Worm (Caenorhabditis elegans) whole organism, L1 larva: Measurements from ENCODE around the gene nhr-100.

ENCODE experiments used
- C16A3.4 ChIP-seq: fragments of 150-350 bp; optimal IDR thresholded peaks from 2 replicates; lab custom pipeline; 2014; ENCODE audit warnings: missing biosample characterization, missing genetic modification characterization
- C34B4.2 ChIP-seq: sonication (generic microtip); optimal IDR thresholded peaks from 2 replicates; lab custom pipeline; 2017; ENCODE audit warnings: mild to moderate bottlenecking, missing genetic modification characterization, missing compliant biosample characterization
- F16B12.6 ChIP-seq: fragments of 150-350 bp; optimal IDR thresholded peaks from 2 replicates; lab custom pipeline; 2014; ENCODE audit warnings: missing biosample characterization, missing genetic modification characterization
- Y116A8C.19 ChIP-seq: sonication (generic microtip); optimal IDR thresholded peaks from 2 replicates; lab custom pipeline; 2016; ENCODE audit warnings: missing compliant biosample characterization, missing genetic modification characterization, borderline replicate concordance
- aly-2 ChIP-seq: fragments of 150-350 bp; optimal IDR thresholded peaks from 2 replicates; lab custom pipeline; 2014; ENCODE audit warnings: missing biosample characterization, missing genetic modification characterization
- ama-1 ChIP-seq: fragments of 150-350 bp; optimal IDR thresholded peaks from 2 replicates; lab custom pipeline; 2014
- ceh-63 ChIP-seq: fragments of 200-800 bp; sonication (Bioruptor generic); optimal IDR thresholded peaks from 2 replicates; lab custom pipeline; 2018; ENCODE audit warnings: mild to moderate bottlenecking, missing genetic modification characterization, missing compliant biosample characterization
- ceh-82 ChIP-seq, 3 experiments: fragments of 150-350 bp in 1 of 3; sonication (generic microtip) in 2 of 3; optimal IDR thresholded peaks; 2 replicates each; lab custom pipeline; 2014 to 2017; ENCODE audit warnings: missing biosample characterization in 3 of 3, missing genetic modification characterization in 3 of 3
- ces-1 ChIP-seq: fragments of 150-350 bp; optimal IDR thresholded peaks from 2 replicates; lab custom pipeline; 2014; ENCODE audit warnings: missing biosample characterization, missing genetic modification reagents, missing genetic modification characterization
- efl-1 ChIP-seq, 4 experiments: fragments of 150-350 bp; optimal IDR thresholded peaks in 3 of 4; peaks in 1 of 4; 1 replicate in 1 of 4; 2 replicates in 3 of 4; lab custom pipeline; 2014; ENCODE audit warnings: missing biosample characterization in 2 of 4, missing genetic modification characterization in 2 of 4, missing genetic modification reagents in 2 of 4
- egl-13 ChIP-seq: sonication (generic microtip); optimal IDR thresholded peaks from 2 replicates; lab custom pipeline; 2016; ENCODE audit warnings: missing genotype, missing genetic modification reagents, missing genetic modification characterization, missing compliant biosample characterization
- egl-27 ChIP-seq, 2 experiments: fragments of 150-350 bp in 1 of 2; sonication (generic microtip); optimal IDR thresholded peaks; 3 replicates each; lab custom pipeline; 2017 to 2018; ENCODE audit warnings: missing biosample characterization in 2 of 2, missing genetic modification characterization in 2 of 2, missing genetic modification reagents in 2 of 2
- elt-2 ChIP-seq: sonication (generic microtip); optimal IDR thresholded peaks from 2 replicates; lab custom pipeline; 2016; ENCODE audit warnings: missing genetic modification characterization, mild to moderate bottlenecking, inconsistent platforms, missing compliant biosample characterization, missing genetic modification reagents
- elt-3 ChIP-seq, 6 experiments: fragments of 150-350 bp in 1 of 6; sonication (generic microtip); optimal IDR thresholded peaks; 2 replicates each; lab custom pipeline; 2017 to 2018; ENCODE audit warnings: missing biosample characterization in 6 of 6, missing genetic modification characterization in 6 of 6, inconsistent platforms in 1 of 6
- ets-5 ChIP-seq: fragments of 200-800 bp; sonication (Bioruptor generic); IDR thresholded peaks from 2 replicates; pipeline ENCODE4 v1.3.6; 2022; ENCODE audit warnings: missing genetic modification characterization, missing compliant biosample characterization
- fkh-10 ChIP-seq: sonication (generic microtip); optimal IDR thresholded peaks from 2 replicates; lab custom pipeline; 2017; ENCODE audit warnings: missing biosample characterization, missing genetic modification reagents, missing genetic modification characterization
- fkh-4 ChIP-seq: sonication (generic microtip); optimal IDR thresholded peaks from 2 replicates; lab custom pipeline; 2016; ENCODE audit warnings: missing compliant biosample characterization, missing genetic modification characterization, borderline replicate concordance
- hlh-4 ChIP-seq: sonication (generic microtip); optimal IDR thresholded peaks from 2 replicates; lab custom pipeline; 2016; ENCODE audit warnings: mild to moderate bottlenecking, missing genetic modification characterization, missing compliant biosample characterization
- irx-1 ChIP-seq: sonication (generic microtip); optimal IDR thresholded peaks from 2 replicates; lab custom pipeline; 2016; ENCODE audit warnings: missing genetic modification characterization, missing compliant biosample characterization
- lin-14 ChIP-seq: fragments of 200-800 bp; sonication (Bioruptor generic); optimal IDR thresholded peaks from 2 replicates; lab custom pipeline; 2018; ENCODE audit warnings: mild to moderate bottlenecking, missing genetic modification characterization, moderate library complexity, missing compliant biosample characterization
- lin-15B ChIP-seq: fragments of 150-350 bp; sonication (generic microtip); optimal IDR thresholded peaks from 3 replicates; lab custom pipeline; 2014; ENCODE audit warnings: missing biosample characterization, missing genetic modification characterization
- lin-35 ChIP-seq, 2 experiments: fragments of 150-350 bp; optimal IDR thresholded peaks; 2 replicates each; lab custom pipeline; 2014; ENCODE audit warnings: missing biosample characterization in 2 of 2, missing genetic modification characterization in 2 of 2, missing genetic modification reagents in 2 of 2
- lin-39 ChIP-seq: fragments of 150-350 bp; optimal IDR thresholded peaks from 2 replicates; lab custom pipeline; 2014; ENCODE audit warnings: missing biosample characterization, missing genetic modification reagents, missing genetic modification characterization
- mdl-1 ChIP-seq, 2 experiments: fragments of 150-350 bp; optimal IDR thresholded peaks; 2 replicates each; lab custom pipeline; 2014 to 2017; ENCODE audit warnings: missing biosample characterization in 2 of 2, missing genetic modification characterization in 2 of 2, inconsistent platforms in 1 of 2
- mef-2 ChIP-seq: fragments of 150-350 bp; optimal IDR thresholded peaks from 2 replicates; lab custom pipeline; 2014; ENCODE audit warnings: missing biosample characterization, missing genetic modification characterization
- mep-1 ChIP-seq: fragments of 150-350 bp; optimal IDR thresholded peaks from 2 replicates; lab custom pipeline; 2014; ENCODE audit warnings: missing biosample characterization, missing genetic modification characterization
- nhr-11 ChIP-seq: fragments of 150-350 bp; optimal IDR thresholded peaks from 2 replicates; lab custom pipeline; 2014; ENCODE audit warnings: missing biosample characterization, missing genetic modification characterization
- nhr-12 ChIP-seq: sonication (generic microtip); optimal IDR thresholded peaks from 2 replicates; lab custom pipeline; 2017; ENCODE audit warnings: missing biosample characterization, missing genetic modification characterization
- nhr-20 ChIP-seq: sonication (generic microtip); optimal IDR thresholded peaks from 2 replicates; lab custom pipeline; 2016; ENCODE audit warnings: mild to moderate bottlenecking, missing genetic modification characterization, missing compliant biosample characterization
- nhr-47 ChIP-seq: sonication (generic microtip); optimal IDR thresholded peaks from 2 replicates; lab custom pipeline; 2016; ENCODE audit warnings: mild to moderate bottlenecking, missing genetic modification characterization, moderate library complexity, missing compliant biosample characterization
- nhr-71 ChIP-seq: sonication (generic microtip); optimal IDR thresholded peaks from 2 replicates; lab custom pipeline; 2016; ENCODE audit warnings: mild to moderate bottlenecking, missing genetic modification characterization, moderate library complexity, missing compliant biosample characterization
- nhr-76 ChIP-seq: sonication (generic microtip); optimal IDR thresholded peaks from 2 replicates; lab custom pipeline; 2017; ENCODE audit warnings: missing biosample characterization, missing genetic modification characterization
- nhr-85 ChIP-seq: sonication (generic microtip); peaks from one replicate; lab custom pipeline; 2016; ENCODE audit warnings: missing genetic modification characterization, inconsistent platforms, missing compliant biosample characterization
- pqm-1 ChIP-seq: sonication (generic microtip); optimal IDR thresholded peaks from 3 replicates; lab custom pipeline; 2017; ENCODE audit warnings: missing biosample characterization, missing genetic modification characterization
- rnt-1 ChIP-seq: sonication (generic microtip); optimal IDR thresholded peaks from 2 replicates; lab custom pipeline; 2016; ENCODE audit warnings: mild to moderate bottlenecking, missing genetic modification characterization, moderate library complexity, missing compliant biosample characterization
- snu-23 ChIP-seq: sonication (generic microtip); optimal IDR thresholded peaks from 2 replicates; lab custom pipeline; 2016; ENCODE audit warnings: missing genetic modification characterization, missing compliant biosample characterization
- sptf-1 ChIP-seq: fragments of 150-350 bp; optimal IDR thresholded peaks from 2 replicates; lab custom pipeline; 2014; ENCODE audit warnings: missing biosample characterization, missing genetic modification characterization
- sup-37 ChIP-seq: fragments of 200-800 bp; sonication (Bioruptor generic); optimal IDR thresholded peaks from 2 replicates; lab custom pipeline; 2018; ENCODE audit warnings: mild to moderate bottlenecking, missing genetic modification characterization, missing compliant biosample characterization
- swsn-7 ChIP-seq: sonication (generic microtip); optimal IDR thresholded peaks from 2 replicates; lab custom pipeline; 2016; ENCODE audit warnings: missing genetic modification characterization, missing compliant biosample characterization
- tbx-2 ChIP-seq: sonication (generic microtip); optimal IDR thresholded peaks from 2 replicates; lab custom pipeline; 2016; ENCODE audit warnings: missing genetic modification characterization, missing compliant biosample characterization
- unc-62 ChIP-seq: fragments of 150-350 bp; optimal IDR thresholded peaks from 2 replicates; lab custom pipeline; 2014; ENCODE audit warnings: missing biosample characterization, missing genetic modification reagents, missing genetic modification characterization
- unc-86 ChIP-seq: sonication (generic microtip); optimal IDR thresholded peaks from 2 replicates; lab custom pipeline; 2016; ENCODE audit warnings: missing genetic modification characterization, missing compliant biosample characterization
- unc-98 ChIP-seq: fragments of 200-800 bp; sonication (Bioruptor generic); IDR thresholded peaks from 2 replicates; pipeline ENCODE4 v1.3.6; 2022; ENCODE audit warnings: missing genetic modification characterization, missing compliant biosample characterization
- xbp-1 ChIP-seq: sonication (generic microtip); optimal IDR thresholded peaks from 2 replicates; lab custom pipeline; 2016; ENCODE audit warnings: missing genetic modification characterization, missing compliant biosample characterization
- zip-4 ChIP-seq: fragments of 200-800 bp; sonication (Bioruptor generic); optimal IDR thresholded peaks from 2 replicates; lab custom pipeline; 2018; ENCODE audit warnings: mild to moderate bottlenecking, missing genetic modification characterization, moderate library complexity, missing compliant biosample characterization
- ztf-11 ChIP-seq, 2 experiments: sonication (generic microtip); optimal IDR thresholded peaks; 2 replicates each; lab custom pipeline; 2016 to 2017; ENCODE audit warnings: missing genetic modification characterization in 2 of 2, missing biosample characterization in 1 of 2, missing compliant biosample characterization in 1 of 2

nhr-100 gene

ce11 chrIV:9777535-9777934 is 49.1 kb downstream of the nhr-100 start, which contains the start of gene sna-2 (continued):
- TF ChIP-seq elt-3 (tag; optimal IDR thresholded peaks at IDR 0.05; lab: Kevin White, UChicago) = peak in 2 of 6 experiments; percentile 32 to 33
- peak; percentile 49 for TF ChIP-seq xbp-1
- TF ChIP-seq ama-1 = no peak
- TF ChIP-seq elt-2 (tag; lab: Kevin White, UChicago) = no peak
- no peak for TF ChIP-seq nhr-76
- peak; percentile 93 to 96 for TF ChIP-seq lin-35 (GFP tag; optimal IDR thresholded peaks at IDR 0.05; lab: Kevin White, UChicago)
- no peak for TF ChIP-seq sptf-1
- no peak for TF ChIP-seq aly-2 (tag; lab: Kevin White, UChicago)
- peak; percentile 51 for TF ChIP-seq irx-1 (tag; lab: Kevin White, UChicago)
- TF ChIP-seq lin-39 (tag; lab: Kevin White, UChicago) = no peak
- TF ChIP-seq C34B4.2 (tag; lab: Kevin White, UChicago) = no peak
- peak; percentile 65 for TF ChIP-seq nhr-71 (tag; lab: Kevin White, UChicago)
- no peak for TF ChIP-seq egl-13 (tag; lab: Kevin White, UChicago)
- no peak for TF ChIP-seq unc-98 (GFP tag; lab: Robert Waterston, UW)
- TF ChIP-seq ets-5 (GFP tag; lab: Robert Waterston, UW) = no peak
- no peak for TF ChIP-seq ceh-63 (GFP tag; lab: Kevin White, UChicago)
- peak; percentile 35 for TF ChIP-seq swsn-7 (tag; lab: Kevin White, UChicago)
- TF ChIP-seq mep-1 (tag; lab: Kevin White, UChicago) = peak; percentile 55
- TF ChIP-seq ztf-11 (tag; optimal IDR thresholded peaks at IDR 0.05; lab: Kevin White, UChicago) = peak in 1 of 2 experiments; percentile 43
- no peak for TF ChIP-seq pqm-1 (tag; lab: Kevin White, UChicago)
- TF ChIP-seq efl-1 (optimal IDR thresholded peaks at IDR 0.05; lab: Kevin White, UChicago) = peak; percentile 93 to 94
- TF ChIP-seq efl-1 (GFP tag; optimal IDR thresholded peaks at IDR 0.05 in 1 of 2; lab: Kevin White, UChicago) = peak; percentile 92 to 99
- peak; percentile 37 for TF ChIP-seq snu-23
- peak; percentile 4 for TF ChIP-seq fkh-4 (tag; lab: Kevin White, UChicago)
- peak; percentile 65 for TF ChIP-seq C16A3.4 (tag; lab: Kevin White, UChicago)
- no peak for TF ChIP-seq F16B12.6 (tag; lab: Kevin White, UChicago)
- no peak for TF ChIP-seq Y116A8C.19 (tag; lab: Kevin White, UChicago)
- peak; percentile 47 for TF ChIP-seq nhr-20 (tag; lab: Kevin White, UChicago)
- no peak for TF ChIP-seq nhr-12 (tag; lab: Kevin White, UChicago)
- no peak for TF ChIP-seq mdl-1 (tag; optimal IDR thresholded peaks at IDR 0.05; lab: Kevin White, UChicago)
- TF ChIP-seq mef-2 (tag; lab: Kevin White, UChicago) = no peak
- peak; percentile 79 for TF ChIP-seq nhr-85
- TF ChIP-seq sup-37 (GFP tag; lab: Kevin White, UChicago) = no peak
- no peak for TF ChIP-seq nhr-11
- peak; percentile 56 for TF ChIP-seq lin-14 (GFP tag; lab: Kevin White, UChicago)
- peak; percentile 54 for TF ChIP-seq tbx-2 (tag; lab: Kevin White, UChicago)
- TF ChIP-seq fkh-10 (GFP tag; lab: Kevin White, UChicago) = no peak
- TF ChIP-seq hlh-4 (tag; lab: Kevin White, UChicago) = no peak
- TF ChIP-seq egl-27 (tag; optimal IDR thresholded peaks at IDR 0.05; lab: Kevin White, UChicago) = no peak
- TF ChIP-seq unc-86 (tag; lab: Kevin White, UChicago) = no peak
- TF ChIP-seq unc-62 = no peak
- peak in 2 of 3 experiments; percentile 7 to 44 for TF ChIP-seq ceh-82 (tag; optimal IDR thresholded peaks at IDR 0.05; lab: Kevin White, UChicago)
- TF ChIP-seq ces-1 (GFP tag; lab: Kevin White, UChicago) = no peak
- peak; percentile 51 for TF ChIP-seq lin-15B (tag; lab: Kevin White, UChicago)
- no peak for TF ChIP-seq zip-4 (GFP tag; lab: Kevin White, UChicago)
- TF ChIP-seq rnt-1 (tag; lab: Kevin White, UChicago) = peak; percentile 91
- TF ChIP-seq nhr-47 = peak; percentile 59
